Worm (Caenorhabditis elegans) whole organism, young adult: ENCODE data around the gene C04E6.7.

Source experiments
- B0019.2 ChIP-seq: fragments of 200-800 bp; sonication (Bioruptor generic); conservative IDR thresholded peaks from 2 replicates; pipeline ENCODE4 v1.3.6; 2022; ENCODE audit warnings: missing genetic modification reagents, missing genetic modification characterization, missing compliant biosample characterization
- F52B5.7 ChIP-seq: sonication (generic microtip); optimal IDR thresholded peaks from 2 replicates; lab custom pipeline; 2016; ENCODE audit warnings: mild to moderate bottlenecking, missing genetic modification characterization, missing compliant biosample characterization
- F57C9.4 ChIP-seq: sonication (generic microtip); optimal IDR thresholded peaks from 2 replicates; lab custom pipeline; 2017; ENCODE audit warnings: mild to moderate bottlenecking, missing genetic modification characterization, missing compliant biosample characterization
- ama-1 ChIP-seq, 3 experiments: fragments of 150-350 bp in 1 of 3; sonication (generic microtip) in 2 of 3; optimal IDR thresholded peaks; 2 replicates each; lab custom pipeline; 2014 to 2018; ENCODE audit warnings: missing biosample characterization in 2 of 3, missing genetic modification characterization in 2 of 3, missing genetic modification reagents in 2 of 3
- madf-3 ChIP-seq: fragments of 200-800 bp; sonication (Bioruptor generic); IDR thresholded peaks from 2 replicates; pipeline ENCODE4 v1.3.6; 2022; ENCODE audit warnings: missing genetic modification reagents, missing genetic modification characterization, missing compliant biosample characterization
- nhr-90 ChIP-seq: sonication (generic microtip); optimal IDR thresholded peaks from 2 replicates; lab custom pipeline; 2016; ENCODE audit warnings: missing genotype, mild to moderate bottlenecking, missing genetic modification characterization, missing compliant biosample characterization
- snpc-1.1 ChIP-seq: sonication (generic microtip); optimal IDR thresholded peaks from 2 replicates; lab custom pipeline; 2017; ENCODE audit warnings: missing genetic modification characterization, mild to moderate bottlenecking, missing compliant biosample characterization, antibody characterized with exemption, moderate library complexity, missing genotype, missing genetic modification reagents; ENCODE audit not compliant: insufficient read depth
- unc-130 ChIP-seq: sonication (generic microtip); optimal IDR thresholded peaks from 2 replicates; lab custom pipeline; 2016; ENCODE audit warnings: missing genetic modification reagents, missing genetic modification characterization, missing compliant biosample characterization
- unc-62 ChIP-seq: fragments of 150-350 bp; optimal IDR thresholded peaks from 2 replicates; lab custom pipeline; 2014; ENCODE audit warnings: missing biosample characterization, missing genetic modification reagents, missing genetic modification characterization

DNA sequence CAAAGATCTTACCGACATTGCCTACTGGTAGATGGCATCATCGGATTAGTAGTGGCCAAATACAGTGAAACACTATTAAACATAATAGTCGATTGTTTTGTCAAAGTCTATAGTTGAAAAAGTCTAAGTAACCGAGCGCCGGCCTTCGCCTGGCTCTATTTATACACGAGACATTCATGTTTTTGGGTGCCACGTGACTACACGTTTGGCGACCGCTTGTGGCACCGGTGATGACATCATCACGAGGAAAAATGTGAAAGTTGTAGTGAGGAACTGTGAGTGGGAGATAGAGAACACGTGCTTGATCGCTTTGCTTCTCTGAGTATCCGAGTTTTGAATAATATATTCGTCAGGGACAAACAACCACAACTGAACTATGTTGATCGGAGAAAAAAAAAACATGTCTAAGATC lies 48.8 kb upstream of the C04E6.7 start:
- TF ChIP-seq unc-130 (GFP tag; lab: Kevin White, UChicago) (no peak), F52B5.7 (tag; lab: Kevin White, UChicago) (no peak), snpc-1.1 (tag; lab: Kevin White, UChicago) (no peak), unc-62 (no peak), ama-1 (optimal IDR thresholded peaks at IDR 0.05; lab: Kevin White, UChicago) (peak; percentile 69), ama-1 (GFP tag; optimal IDR thresholded peaks at IDR 0.05; lab: Kevin White, UChicago) (no peak), B0019.2 (no peak), madf-3 (GFP tag; lab: Robert Waterston, UW) (0 out of 2 replicates have a peak, but pooled peaks have one; percentile 10), nhr-90 (tag; lab: Kevin White, UChicago) (no peak), F57C9.4 (tag; lab: Kevin White, UChicago) (no peak)
